Worm (Caenorhabditis elegans) whole organism, late embryonic: ENCODE results near the gene C26B2.2.

Experiments
- ama-1 ChIP-seq: fragments of 150-350 bp; optimal IDR thresholded peaks from 2 replicates; lab custom pipeline; 2014
- rnt-1 ChIP-seq: sonication (generic microtip); optimal IDR thresholded peaks from 2 replicates; lab custom pipeline; 2016; ENCODE audit warnings: missing genetic modification characterization, missing compliant biosample characterization

DNA sequence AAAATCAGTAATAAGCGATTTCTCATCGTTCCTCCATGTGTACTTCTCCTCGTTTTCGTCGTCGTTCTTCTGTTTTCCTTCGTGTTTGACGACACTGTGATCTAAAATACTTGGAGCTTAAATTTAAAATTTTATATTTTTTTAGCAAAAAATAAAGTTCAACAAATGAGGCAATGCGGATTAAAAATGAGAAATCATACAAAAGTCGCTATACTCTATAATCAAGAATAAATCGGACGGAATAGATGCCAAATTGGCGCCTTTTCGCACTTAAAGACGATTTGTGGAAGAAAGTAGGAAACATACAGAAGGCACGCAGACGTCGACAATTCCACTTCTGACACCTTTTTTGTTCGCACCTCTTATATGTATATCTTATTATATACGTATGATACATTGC is 17.9 kb downstream of the C26B2.2 start, which contains the start of gene rig-4:
- TF ChIP-seq rnt-1 (tag; lab: Kevin White, UChicago) (no peak), ama-1 (no peak)
